Worm (Caenorhabditis elegans): ENCODE results near the gene F47E1.1.

- no peak for TF ChIP-seq med-1 (GFP tag; optimal IDR thresholded peaks at IDR 0.05; ENCODE audit: insufficient read depth)
- no peak for TF ChIP-seq klf-2 (GFP tag; conservative IDR thresholded peaks at IDR 0.05)
- TF ChIP-seq flt-1 (GFP tag; IDR thresholded peaks at IDR 0.05): no peak
- no peak for TF ChIP-seq ref-1 (GFP tag; conservative IDR thresholded peaks at IDR 0.05)
- TF ChIP-seq ztf-29 (GFP tag; IDR thresholded peaks at IDR 0.05): no peak
- no peak for TF ChIP-seq tab-1 (GFP tag; IDR thresholded peaks at IDR 0.05)
- no peak for TF ChIP-seq ztf-23 (GFP tag; IDR thresholded peaks at IDR 0.05)
These were observed 4.2 kb downstream of the F47E1.1 start for ce11 chrX:9081212-9081611.

Measured in whole organism, midembryonic.